Fruit fly (Drosophila melanogaster) whole organism, embryonic: Measurements from ENCODE around the gene RIOK2.

Source experiments
- Atf3 ChIP-seq: fragments of 200-800 bp; sonication (Bioruptor generic); optimal IDR thresholded peaks from 3 replicates; lab custom pipeline; 2016; ENCODE audit warnings: missing biosample characterization, missing genetic modification characterization
- B-H1 ChIP-seq: fragments of 200-800 bp; sonication (Bioruptor generic); IDR thresholded peaks from 3 replicates; pipeline ENCODE4 v1.3.6; 2022; ENCODE audit warnings: missing biosample characterization, missing genetic modification characterization
- Bdp1 ChIP-seq: fragments of 200-800 bp; sonication (Bioruptor generic); optimal IDR thresholded peaks from 3 replicates; lab custom pipeline; 2016; ENCODE audit warnings: missing biosample characterization, missing genetic modification characterization
- CG10979 ChIP-seq: fragments of 200-800 bp; sonication (Bioruptor generic); optimal IDR thresholded peaks from 2 replicates; lab custom pipeline; 2018; ENCODE audit warnings: missing biosample characterization, mild to moderate bottlenecking, missing genetic modification characterization, moderate library complexity
- CG12071 ChIP-seq: fragments of 200-800 bp; sonication (Bioruptor generic); optimal IDR thresholded peaks from 3 replicates; lab custom pipeline; 2018; ENCODE audit warnings: missing biosample characterization, mild to moderate bottlenecking, missing genetic modification characterization
- CG12155 ChIP-seq: fragments of 200-800 bp; sonication (Bioruptor generic); optimal IDR thresholded peaks from 3 replicates; lab custom pipeline; 2016; ENCODE audit warnings: missing biosample characterization, missing genetic modification characterization
- CG1233 ChIP-seq: fragments of 200-800 bp; sonication (Bioruptor generic); optimal IDR thresholded peaks from 4 replicates; lab custom pipeline; 2018; ENCODE audit warnings: missing biosample characterization, mild to moderate bottlenecking, missing genetic modification characterization
- CG12659 ChIP-seq: fragments of 200-800 bp; sonication (Bioruptor generic); optimal IDR thresholded peaks from 3 replicates; lab custom pipeline; 2017; ENCODE audit warnings: mild to moderate bottlenecking, missing biosample characterization, missing genetic modification reagents, missing genetic modification characterization
- CG13894 ChIP-seq: fragments of 200-800 bp; sonication (Bioruptor generic); optimal IDR thresholded peaks from 3 replicates; lab custom pipeline; 2018; ENCODE audit warnings: missing biosample characterization, mild to moderate bottlenecking, missing genetic modification characterization, moderate library complexity
- CG15479 ChIP-seq: fragments of 200-800 bp; sonication (Bioruptor generic); optimal IDR thresholded peaks from 3 replicates; lab custom pipeline; 2019; ENCODE audit warnings: missing biosample characterization, mild to moderate bottlenecking, missing genetic modification characterization, moderate library complexity
- CG15696 ChIP-seq: fragments of 200-800 bp; sonication (Bioruptor generic); optimal IDR thresholded peaks from 2 replicates; lab custom pipeline; 2019; ENCODE audit warnings: missing biosample characterization, mild to moderate bottlenecking, missing genetic modification characterization, moderate library complexity
- CG1602 ChIP-seq: fragments of 200-800 bp; sonication (Bioruptor generic); optimal IDR thresholded peaks from 3 replicates; lab custom pipeline; 2016; ENCODE audit warnings: missing biosample characterization, missing genetic modification characterization
- CG17802 ChIP-seq: fragments of 200-800 bp; sonication (Bioruptor generic); optimal IDR thresholded peaks from 2 replicates; lab custom pipeline; 2018; ENCODE audit warnings: missing biosample characterization, mild to moderate bottlenecking, missing genetic modification characterization, moderate library complexity
- CG32532 ChIP-seq: fragments of 200-800 bp; sonication (Bioruptor generic); IDR thresholded peaks from 2 replicates; pipeline ENCODE4 v1.3.6; 2022; ENCODE audit warnings: missing biosample characterization, missing genetic modification characterization
- CG32767 ChIP-seq: fragments of 200-800 bp; sonication (Bioruptor generic); IDR thresholded peaks from 2 replicates; pipeline ENCODE4 v1.3.6; 2022; ENCODE audit warnings: missing biosample characterization, missing genetic modification characterization
- CG3995 ChIP-seq: fragments of 200-800 bp; sonication (Bioruptor generic); optimal IDR thresholded peaks from 3 replicates; lab custom pipeline; 2016; ENCODE audit warnings: missing biosample characterization, missing genetic modification characterization
- CG5953 ChIP-seq: fragments of 200-800 bp; sonication (Bioruptor generic); IDR thresholded peaks from 2 replicates; pipeline ENCODE4 v1.3.6; 2022; ENCODE audit warnings: missing biosample characterization, missing genetic modification characterization
- CG6272 ChIP-seq: fragments of 200-800 bp; sonication (Bioruptor generic); IDR thresholded peaks from 2 replicates; pipeline ENCODE4 v1.3.6; 2022; ENCODE audit warnings: missing biosample characterization, missing genetic modification characterization
- CG7556 ChIP-seq: fragments of 200-800 bp; sonication (Bioruptor generic); optimal IDR thresholded peaks from 2 replicates; lab custom pipeline; 2017; ENCODE audit warnings: missing biosample characterization, mild to moderate bottlenecking, missing genetic modification characterization
- CG7963 ChIP-seq: fragments of 200-800 bp; sonication (Bioruptor generic); IDR thresholded peaks from 3 replicates; pipeline ENCODE4 v1.3.6; 2022; ENCODE audit warnings: missing biosample characterization, missing genetic modification characterization; ENCODE audit not compliant: partially characterized antibody
- CG9727 ChIP-seq: fragments of 200-800 bp; sonication (Bioruptor generic); optimal IDR thresholded peaks from 3 replicates; lab custom pipeline; 2017; ENCODE audit warnings: missing biosample characterization, mild to moderate bottlenecking, missing genetic modification characterization
- D ChIP-seq, 2 experiments: fragments of 200-800 bp in 1 of 2; fragments of >200 bp in 1 of 2; sonication (Bioruptor generic) in 1 of 2; optimal IDR thresholded peaks; 2 replicates in 1 of 2; 3 replicates in 1 of 2; lab custom pipeline; 2017; ENCODE audit warnings: mild to moderate bottlenecking in 1 of 2, missing biosample characterization in 1 of 2, missing genetic modification characterization in 1 of 2, missing genetic modification reagents in 1 of 2
- D19A ChIP-seq: fragments of 200-800 bp; optimal IDR thresholded peaks from 3 replicates; lab custom pipeline; 2019; ENCODE audit warnings: missing biosample characterization, mild to moderate bottlenecking, missing genetic modification characterization, moderate library complexity
- ERR ChIP-seq: fragments of 200-800 bp; sonication (Bioruptor generic); optimal IDR thresholded peaks from 2 replicates; lab custom pipeline; 2016; ENCODE audit warnings: missing biosample characterization, missing genetic modification characterization
- HHEX ChIP-seq: fragments of 200-800 bp; sonication (Bioruptor generic); optimal IDR thresholded peaks from 3 replicates; lab custom pipeline; 2017; ENCODE audit warnings: missing biosample characterization, mild to moderate bottlenecking, missing genetic modification characterization, missing genetic modification reagents
- Hey ChIP-seq: fragments of 200-800 bp; sonication (Bioruptor generic); optimal IDR thresholded peaks from 3 replicates; lab custom pipeline; 2018; ENCODE audit warnings: missing biosample characterization, mild to moderate bottlenecking, missing genetic modification characterization
- Lim3 ChIP-seq: fragments of 200-800 bp; sonication (Bioruptor generic); IDR thresholded peaks from 2 replicates; pipeline ENCODE4 v1.3.6; 2022; ENCODE audit warnings: missing biosample characterization, missing genetic modification characterization
- Myb ChIP-seq: fragments of 200-800 bp; sonication (Bioruptor generic); optimal IDR thresholded peaks from 2 replicates; lab custom pipeline; 2016; ENCODE audit warnings: missing biosample characterization, missing genetic modification characterization
- NC2β ChIP-seq: fragments of 200-800 bp; sonication (Bioruptor generic); optimal IDR thresholded peaks from 2 replicates; lab custom pipeline; 2016; ENCODE audit warnings: missing biosample characterization, missing genetic modification characterization
- Sin3A ChIP-seq: fragments of >200 bp; optimal IDR thresholded peaks from 2 replicates; lab custom pipeline; 2018
- TFAM ChIP-seq: fragments of 200-800 bp; sonication (Bioruptor generic); optimal IDR thresholded peaks from 2 replicates; lab custom pipeline; 2017; ENCODE audit warnings: missing biosample characterization, missing genetic modification characterization, inconsistent platforms
- Trl ChIP-seq, 3 experiments: fragments of >200 bp in 2 of 3; fragments of 200-800 bp in 1 of 3; sonication (Bioruptor generic) in 1 of 3; optimal IDR thresholded peaks; 2 replicates in 1 of 3; 3 replicates in 2 of 3; lab custom pipeline; 2016 to 2017; ENCODE audit warnings: missing biosample characterization in 1 of 3, missing genetic modification characterization in 1 of 3
- bcd ChIP-seq: fragments of 200-800 bp; sonication (Bioruptor generic); optimal IDR thresholded peaks from 2 replicates; lab custom pipeline; 2017; ENCODE audit warnings: missing biosample characterization, mild to moderate bottlenecking, missing genetic modification characterization
- cad ChIP-seq: fragments of >200 bp; optimal IDR thresholded peaks from 2 replicates; lab custom pipeline; 2017; ENCODE audit warnings: missing biosample characterization, missing genetic modification characterization
- cato ChIP-seq: fragments of 200-800 bp; sonication (Bioruptor generic); optimal IDR thresholded peaks from 2 replicates; lab custom pipeline; 2016; ENCODE audit warnings: missing biosample characterization, missing genetic modification characterization, borderline replicate concordance
- ci ChIP-seq: fragments of 200-800 bp; sonication (Bioruptor generic); IDR thresholded peaks from 3 replicates; pipeline ENCODE4 v1.3.6; 2022; ENCODE audit warnings: missing biosample characterization, missing genetic modification characterization
- fd102C ChIP-seq: fragments of 200-800 bp; sonication (Bioruptor generic); optimal IDR thresholded peaks from 2 replicates; lab custom pipeline; 2018; ENCODE audit warnings: missing biosample characterization, mild to moderate bottlenecking, missing genetic modification characterization, moderate library complexity
- fd3F ChIP-seq: fragments of 200-800 bp; sonication (Bioruptor generic); optimal IDR thresholded peaks from 2 replicates; lab custom pipeline; 2018; ENCODE audit warnings: missing biosample characterization, mild to moderate bottlenecking, missing genetic modification characterization, moderate library complexity
- gt ChIP-seq: fragments of 200-800 bp; sonication (Bioruptor generic); IDR thresholded peaks from 2 replicates; pipeline ENCODE4 v1.3.6; 2022; ENCODE audit warnings: missing biosample characterization, missing genetic modification characterization
- jing ChIP-seq: fragments of 200-800 bp; sonication (Bioruptor generic); optimal IDR thresholded peaks from 2 replicates; lab custom pipeline; 2018; ENCODE audit warnings: missing biosample characterization, mild to moderate bottlenecking, missing genetic modification characterization
- lov ChIP-seq, 2 experiments: fragments of 200-800 bp in 1 of 2; fragments of >200 bp in 1 of 2; sonication (Bioruptor generic) in 1 of 2; IDR thresholded peaks in 1 of 2; optimal IDR thresholded peaks in 1 of 2; 2 replicates in 1 of 2; 3 replicates in 1 of 2; pipeline versions ENCODE4 v1.3.6 to Lab custom; 2017 to 2022; ENCODE audit warnings: missing biosample characterization in 1 of 2, missing genetic modification characterization in 1 of 2
- nerfin-2 ChIP-seq: fragments of 200-800 bp; sonication (Bioruptor generic); IDR thresholded peaks from 2 replicates; pipeline ENCODE4 v1.3.6; 2022; ENCODE audit warnings: missing biosample characterization, missing genetic modification characterization; ENCODE audit not compliant: partially characterized antibody
- onecut ChIP-seq: fragments of 200-800 bp; sonication (Bioruptor generic); IDR thresholded peaks from 2 replicates; pipeline ENCODE4 v1.3.6; 2022; ENCODE audit warnings: missing biosample characterization, missing genetic modification characterization
- pnt ChIP-seq: fragments of 200-800 bp; sonication (Bioruptor generic); optimal IDR thresholded peaks from 3 replicates; lab custom pipeline; 2016; ENCODE audit warnings: missing biosample characterization, missing genetic modification characterization
- sc ChIP-seq, 3 experiments: fragments of >200 bp in 2 of 3; fragments of 200-800 bp in 1 of 3; sonication (Bioruptor generic) in 1 of 3; optimal IDR thresholded peaks; 2 replicates in 2 of 3; 3 replicates in 1 of 3; lab custom pipeline; 2017; ENCODE audit warnings: mild to moderate bottlenecking in 1 of 3, missing biosample characterization in 1 of 3, missing genetic modification characterization in 1 of 3, missing genetic modification reagents in 1 of 3
- slou ChIP-seq: fragments of 200-800 bp; sonication (Bioruptor generic); optimal IDR thresholded peaks from 3 replicates; lab custom pipeline; 2016; ENCODE audit warnings: missing biosample characterization, missing genetic modification characterization
- slp2 ChIP-seq: fragments of 200-800 bp; sonication (Bioruptor generic); optimal IDR thresholded peaks from 2 replicates; lab custom pipeline; 2016; ENCODE audit warnings: missing biosample characterization, missing genetic modification characterization
- sna ChIP-seq: fragments of 200-800 bp; sonication (Bioruptor generic); IDR thresholded peaks from 2 replicates; pipeline ENCODE4 v1.3.6; 2022; ENCODE audit warnings: missing biosample characterization, missing genetic modification characterization; ENCODE audit not compliant: partially characterized antibody
- stwl ChIP-seq: fragments of 200-800 bp; sonication (Bioruptor generic); optimal IDR thresholded peaks from 3 replicates; lab custom pipeline; 2018; ENCODE audit warnings: missing biosample characterization, mild to moderate bottlenecking, missing genetic modification characterization, moderate library complexity
- yki ChIP-seq: fragments of >200 bp; optimal IDR thresholded peaks from 3 replicates; lab custom pipeline; 2018

RIOK2 gene

DNA sequence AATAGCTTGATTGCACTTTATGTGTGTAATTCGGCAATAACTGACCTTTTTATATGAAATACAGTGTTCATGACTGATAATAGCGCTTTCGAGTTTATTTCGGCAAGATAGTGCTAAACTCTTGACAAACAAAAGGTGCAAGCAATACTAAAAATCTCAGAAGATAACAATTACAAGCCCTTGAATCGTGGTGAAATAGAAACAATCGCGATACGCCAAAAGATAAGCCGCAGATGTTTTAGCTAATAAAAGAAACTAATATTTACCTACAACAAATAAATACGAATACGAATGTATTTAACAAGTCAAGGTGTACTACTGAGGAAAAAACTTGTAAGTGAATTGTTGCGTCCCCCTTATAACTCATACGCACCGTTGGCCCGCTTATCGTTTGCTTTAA lies 9.6 kb downstream of the RIOK2 start (continued):
- TF ChIP-seq CG15696 (tag; lab: Kevin White, UChicago) (no peak), CG7963 (GFP tag; lab: Robert Waterston, UW) (no peak), slou (no peak), Myb (GFP tag; lab: Kevin White, UChicago) (no peak), CG13894 (tag; lab: Kevin White, UChicago) (peak; percentile 57), CG10979 (tag; lab: Kevin White, UChicago) (no peak), CG1233 (peak; percentile 1), Lim3 (GFP tag; lab: Robert Waterston, UW) (no peak), D19A (tag; lab: Kevin White, UChicago) (no peak), onecut (GFP tag; lab: Robert Waterston, UW) (no peak), stwl (no peak), D (optimal IDR thresholded peaks at IDR 0.05; lab: Kevin White, UChicago) (no peak), D (GFP tag; optimal IDR thresholded peaks at IDR 0.05; lab: Kevin White, UChicago) (no peak), bcd (GFP tag; lab: Kevin White, UChicago) (no peak), Sin3A (lab: Kevin White, UChicago) (no peak), lov (optimal IDR thresholded peaks at IDR 0.05; lab: Kevin White, UChicago) (no peak), lov (GFP tag; IDR thresholded peaks at IDR 0.05; lab: Robert Waterston, UW) (no peak), CG32532 (GFP tag; lab: Robert Waterston, UW) (no peak), yki (lab: Kevin White, UChicago) (no peak), Bdp1 (GFP tag; lab: Kevin White, UChicago) (no peak), sc (optimal IDR thresholded peaks at IDR 0.05; lab: Kevin White, UChicago) (no peak), sc (GFP tag; optimal IDR thresholded peaks at IDR 0.05; lab: Kevin White, UChicago) (no peak), CG5953 (GFP tag; lab: Robert Waterston, UW) (no peak), ERR (GFP tag; lab: Kevin White, UChicago) (no peak), Trl (optimal IDR thresholded peaks at IDR 0.05; lab: Kevin White, UChicago) (no peak), Trl (GFP tag; optimal IDR thresholded peaks at IDR 0.05; lab: Kevin White, UChicago) (no peak), CG12155 (GFP tag; lab: Kevin White, UChicago) (no peak), Hey (tag; lab: Kevin White, UChicago) (no peak), CG12071 (GFP tag; lab: Kevin White, UChicago) (peak; percentile 44), CG32767 (GFP tag; lab: Robert Waterston, UW) (no peak), CG12659 (GFP tag; lab: Kevin White, UChicago) (peak; percentile 23), cato (no peak), Atf3 (GFP tag; lab: Kevin White, UChicago) (no peak), gt (no peak), ci (GFP tag; lab: Robert Waterston, UW) (no peak), cad (no peak), CG17802 (no peak), CG1602 (no peak), CG9727 (GFP tag; lab: Kevin White, UChicago) (no peak), sna (GFP tag; lab: Robert Waterston, UW) (no peak), slp2 (GFP tag; lab: Kevin White, UChicago) (no peak), jing (GFP tag; lab: Kevin White, UChicago) (no peak), NC2β (GFP tag; lab: Kevin White, UChicago) (no peak), nerfin-2 (GFP tag; lab: Robert Waterston, UW) (no peak), CG15479 (GFP tag; lab: Kevin White, UChicago) (no peak), TFAM (no peak), CG6272 (GFP tag; lab: Robert Waterston, UW) (no peak), pnt (GFP tag; lab: Kevin White, UChicago) (no peak), CG3995 (GFP tag; lab: Kevin White, UChicago) (no peak), B-H1 (GFP tag; lab: Robert Waterston, UW) (no peak), HHEX (peak; percentile 8), fd102C (no peak), CG7556 (no peak), fd3F (GFP tag; lab: Kevin White, UChicago) (peak; percentile 50)
